Fruit fly (Drosophila melanogaster) S2 (cell line): ENCODE results near the gene CG17477.

Source experiments
- CG8478 ChIP-seq: fragments of >200 bp; optimal IDR thresholded peaks from 2 replicates; lab custom pipeline; 2018
- CTCF ChIP-seq, 2 experiments: fragments of >200 bp; optimal IDR thresholded peaks; 2 replicates each; lab custom pipeline; 2018

dm6 chr3R:17142304-17142703 is 15.6 kb upstream of the CG17477 start, which contains the start of gene TwdlW:
- no peak for TF ChIP-seq CG8478
- TF ChIP-seq CTCF (optimal IDR thresholded peaks at IDR 0.05; lab: Kevin White, UChicago), result no peak
